Fruit fly (Drosophila melanogaster) whole organism, embryonic: ENCODE results near the gene Gr98c.

ENCODE experiments used
- C15 ChIP-seq: fragments of 200-800 bp; sonication (Bioruptor generic); IDR thresholded peaks from 3 replicates; pipeline ENCODE4 v1.3.6; 2022; ENCODE audit warnings: missing biosample characterization, missing genetic modification characterization
- CG10147 ChIP-seq: fragments of 200-800 bp; sonication (Bioruptor generic); optimal IDR thresholded peaks from 2 replicates; lab custom pipeline; 2019; ENCODE audit warnings: missing biosample characterization, mild to moderate bottlenecking, missing genetic modification characterization, moderate library complexity
- CG11093 ChIP-seq: fragments of 200-800 bp; sonication (Bioruptor generic); IDR thresholded peaks from 3 replicates; pipeline ENCODE4 v1.3.6; 2022; ENCODE audit warnings: missing biosample characterization, missing genetic modification characterization
- CG11504 ChIP-seq: fragments of 200-800 bp; sonication (Bioruptor generic); optimal IDR thresholded peaks from 3 replicates; lab custom pipeline; 2019; ENCODE audit warnings: missing biosample characterization, mild to moderate bottlenecking, missing genetic modification characterization, moderate library complexity
- CG12391 ChIP-seq: fragments of 200-800 bp; sonication (Bioruptor generic); optimal IDR thresholded peaks from 3 replicates; lab custom pipeline; 2018; ENCODE audit warnings: missing biosample characterization, mild to moderate bottlenecking, missing genetic modification characterization, moderate library complexity
- CG13287 ChIP-seq: fragments of 200-800 bp; sonication (Bioruptor generic); IDR thresholded peaks from 2 replicates; pipeline ENCODE4 v1.3.6; 2022; ENCODE audit warnings: missing biosample characterization, missing genetic modification characterization; ENCODE audit not compliant: partially characterized antibody
- CG13296 ChIP-seq: fragments of 200-800 bp; sonication (Bioruptor generic); optimal IDR thresholded peaks from 3 replicates; lab custom pipeline; 2018; ENCODE audit warnings: missing biosample characterization, mild to moderate bottlenecking, missing genetic modification characterization
- CG13894 ChIP-seq: fragments of 200-800 bp; sonication (Bioruptor generic); optimal IDR thresholded peaks from 3 replicates; lab custom pipeline; 2018; ENCODE audit warnings: missing biosample characterization, mild to moderate bottlenecking, missing genetic modification characterization, moderate library complexity
- CG15073 ChIP-seq: fragments of 200-800 bp; sonication (Bioruptor generic); optimal IDR thresholded peaks from 2 replicates; lab custom pipeline; 2016; ENCODE audit warnings: missing biosample characterization, missing genetic modification characterization
- CG1529 ChIP-seq: fragments of 200-800 bp; sonication (Bioruptor generic); optimal IDR thresholded peaks from 3 replicates; lab custom pipeline; 2018; ENCODE audit warnings: missing biosample characterization, missing genetic modification characterization
- CG15696 ChIP-seq: fragments of 200-800 bp; sonication (Bioruptor generic); optimal IDR thresholded peaks from 2 replicates; lab custom pipeline; 2019; ENCODE audit warnings: missing biosample characterization, mild to moderate bottlenecking, missing genetic modification characterization, moderate library complexity
- CG17802 ChIP-seq: fragments of 200-800 bp; sonication (Bioruptor generic); optimal IDR thresholded peaks from 2 replicates; lab custom pipeline; 2018; ENCODE audit warnings: missing biosample characterization, mild to moderate bottlenecking, missing genetic modification characterization, moderate library complexity
- CG18011 ChIP-seq: fragments of 200-800 bp; sonication (Bioruptor generic); optimal IDR thresholded peaks from 2 replicates; lab custom pipeline; 2017; ENCODE audit warnings: missing biosample characterization, missing genetic modification characterization, mild to moderate bottlenecking, moderate library complexity, missing genotype
- CG18599 ChIP-seq: fragments of 200-800 bp; sonication (Bioruptor generic); optimal IDR thresholded peaks from 3 replicates; lab custom pipeline; 2017; ENCODE audit warnings: missing biosample characterization, missing genetic modification characterization, mild to moderate bottlenecking, moderate library complexity, missing genetic modification reagents
- CG30431 ChIP-seq: fragments of 200-800 bp; sonication (Bioruptor generic); optimal IDR thresholded peaks from 2 replicates; lab custom pipeline; 2017; ENCODE audit warnings: missing biosample characterization, missing genetic modification characterization
- CG3838 ChIP-seq: fragments of 200-800 bp; sonication (Bioruptor generic); optimal IDR thresholded peaks from 3 replicates; lab custom pipeline; 2016; ENCODE audit warnings: missing biosample characterization, missing genetic modification characterization
- CG5953 ChIP-seq: fragments of 200-800 bp; sonication (Bioruptor generic); IDR thresholded peaks from 2 replicates; pipeline ENCODE4 v1.3.6; 2022; ENCODE audit warnings: missing biosample characterization, missing genetic modification characterization
- CG6272 ChIP-seq: fragments of 200-800 bp; sonication (Bioruptor generic); IDR thresholded peaks from 2 replicates; pipeline ENCODE4 v1.3.6; 2022; ENCODE audit warnings: missing biosample characterization, missing genetic modification characterization
- CG6854 ChIP-seq: fragments of 200-800 bp; sonication (Bioruptor generic); optimal IDR thresholded peaks from 3 replicates; lab custom pipeline; 2017; ENCODE audit warnings: missing biosample characterization, mild to moderate bottlenecking, missing genetic modification characterization
- CG7271 ChIP-seq: fragments of 200-800 bp; sonication (Bioruptor generic); optimal IDR thresholded peaks from 2 replicates; lab custom pipeline; 2018; ENCODE audit warnings: missing biosample characterization, mild to moderate bottlenecking, missing genetic modification characterization, moderate library complexity
- CG7786 ChIP-seq: fragments of 200-800 bp; sonication (Bioruptor generic); optimal IDR thresholded peaks from 2 replicates; lab custom pipeline; 2016; ENCODE audit warnings: missing biosample characterization, missing genetic modification characterization
- CG7839 ChIP-seq: fragments of 200-800 bp; sonication (Bioruptor generic); optimal IDR thresholded peaks from 3 replicates; lab custom pipeline; 2018; ENCODE audit warnings: missing biosample characterization, mild to moderate bottlenecking, missing genetic modification characterization, moderate library complexity
- Chrac-16 ChIP-seq: fragments of 200-800 bp; sonication (Bioruptor generic); optimal IDR thresholded peaks from 3 replicates; lab custom pipeline; 2016; ENCODE audit warnings: missing biosample characterization, missing genetic modification characterization
- H2.0 ChIP-seq: fragments of 200-800 bp; sonication (Bioruptor generic); IDR thresholded peaks from 2 replicates; pipeline ENCODE4 v1.3.6; 2022; ENCODE audit warnings: missing biosample characterization, missing genetic modification characterization
- Hr39 ChIP-seq: fragments of >200 bp; optimal IDR thresholded peaks from 2 replicates; lab custom pipeline; 2017
- Lhr ChIP-seq: fragments of 200-800 bp; sonication (Bioruptor generic); optimal IDR thresholded peaks from 3 replicates; lab custom pipeline; 2017; ENCODE audit warnings: mild to moderate bottlenecking, missing biosample characterization, missing genetic modification reagents, missing genetic modification characterization
- NC2β ChIP-seq: fragments of 200-800 bp; sonication (Bioruptor generic); optimal IDR thresholded peaks from 2 replicates; lab custom pipeline; 2016; ENCODE audit warnings: missing biosample characterization, missing genetic modification characterization
- Nf-YA ChIP-seq: fragments of 200-800 bp; sonication (Bioruptor generic); IDR thresholded peaks from 2 replicates; pipeline ENCODE4 v1.3.6; 2022; ENCODE audit warnings: missing biosample characterization, missing genetic modification characterization
- NfI ChIP-seq: fragments of 200-800 bp; sonication (Bioruptor generic); optimal IDR thresholded peaks from 3 replicates; lab custom pipeline; 2018; ENCODE audit warnings: missing biosample characterization, mild to moderate bottlenecking, missing genetic modification characterization, moderate library complexity
- Rx ChIP-seq: fragments of 200-800 bp; sonication (Bioruptor generic); IDR thresholded peaks from 2 replicates; pipeline ENCODE4 v1.3.6; 2022; ENCODE audit warnings: missing biosample characterization, missing genetic modification characterization
- Sry-β ChIP-seq: fragments of 200-800 bp; sonication (Bioruptor generic); optimal IDR thresholded peaks from 2 replicates; lab custom pipeline; 2018; ENCODE audit warnings: missing biosample characterization, mild to moderate bottlenecking, missing genetic modification characterization, moderate library complexity
- Sry-δ ChIP-seq: fragments of 200-800 bp; sonication (Bioruptor generic); optimal IDR thresholded peaks from 2 replicates; lab custom pipeline; 2016; ENCODE audit warnings: missing biosample characterization, missing genetic modification characterization
- Vsx1 ChIP-seq: fragments of 200-800 bp; sonication (Bioruptor generic); optimal IDR thresholded peaks from 2 replicates; lab custom pipeline; 2017; ENCODE audit warnings: missing biosample characterization, mild to moderate bottlenecking, missing genetic modification characterization, missing genetic modification reagents
- bsh ChIP-seq, 2 experiments: fragments of 200-800 bp; sonication (Bioruptor generic); optimal IDR thresholded peaks; 2 replicates each; lab custom pipeline; 2017 to 2018; ENCODE audit warnings: mild to moderate bottlenecking in 2 of 2, missing biosample characterization in 2 of 2, missing genetic modification characterization in 2 of 2, moderate library complexity in 1 of 2
- fd3F ChIP-seq: fragments of 200-800 bp; sonication (Bioruptor generic); optimal IDR thresholded peaks from 2 replicates; lab custom pipeline; 2018; ENCODE audit warnings: missing biosample characterization, mild to moderate bottlenecking, missing genetic modification characterization, moderate library complexity
- gfzf ChIP-seq: fragments of 200-800 bp; sonication (Bioruptor generic); optimal IDR thresholded peaks from 2 replicates; lab custom pipeline; 2016; ENCODE audit warnings: missing biosample characterization, mild to moderate bottlenecking, missing genetic modification characterization, moderate library complexity
- gsb-n ChIP-seq: fragments of 200-800 bp; sonication (Bioruptor generic); optimal IDR thresholded peaks from 3 replicates; lab custom pipeline; 2018; ENCODE audit warnings: missing biosample characterization, mild to moderate bottlenecking, missing genetic modification characterization
- insv ChIP-seq, 2 experiments: fragments of 200-800 bp; sonication (Bioruptor generic); optimal IDR thresholded peaks; 3 replicates each; lab custom pipeline; 2016 to 2018; ENCODE audit warnings: missing biosample characterization in 2 of 2, missing genetic modification characterization in 2 of 2
- mirr ChIP-seq: fragments of 200-800 bp; sonication (Bioruptor generic); optimal IDR thresholded peaks from 3 replicates; lab custom pipeline; 2018; ENCODE audit warnings: missing biosample characterization, mild to moderate bottlenecking, missing genetic modification characterization
- nau ChIP-seq: fragments of 200-800 bp; sonication (Bioruptor generic); optimal IDR thresholded peaks from 3 replicates; lab custom pipeline; 2017; ENCODE audit warnings: missing biosample characterization, mild to moderate bottlenecking, missing genetic modification characterization, missing genetic modification reagents
- nmo ChIP-seq: fragments of 200-800 bp; sonication (Bioruptor generic); optimal IDR thresholded peaks from 2 replicates; lab custom pipeline; 2018; ENCODE audit warnings: missing biosample characterization, mild to moderate bottlenecking, missing genetic modification characterization, moderate library complexity
- pita ChIP-seq: fragments of 200-800 bp; sonication (Bioruptor generic); optimal IDR thresholded peaks from 2 replicates; lab custom pipeline; 2017; ENCODE audit warnings: missing biosample characterization, mild to moderate bottlenecking, missing genetic modification characterization
- salm ChIP-seq: fragments of 200-800 bp; sonication (Bioruptor generic); optimal IDR thresholded peaks from 2 replicates; lab custom pipeline; 2018; ENCODE audit warnings: missing biosample characterization, mild to moderate bottlenecking, missing genetic modification characterization
- sens ChIP-seq: fragments of 200-800 bp; sonication (Bioruptor generic); peaks from one replicate; lab custom pipeline; 2016; ENCODE audit warnings: missing biosample characterization, missing genetic modification characterization
- so ChIP-seq: fragments of 200-800 bp; sonication (Bioruptor generic); IDR thresholded peaks from 3 replicates; pipeline ENCODE4 v1.3.6; 2022; ENCODE audit warnings: missing biosample characterization, missing genetic modification characterization
- sqz ChIP-seq: fragments of 200-800 bp; sonication (Bioruptor generic); optimal IDR thresholded peaks from 3 replicates; lab custom pipeline; 2018; ENCODE audit warnings: missing biosample characterization, mild to moderate bottlenecking, missing genetic modification characterization
- tio ChIP-seq: fragments of 200-800 bp; sonication (Bioruptor generic); optimal IDR thresholded peaks from 2 replicates; lab custom pipeline; 2017; ENCODE audit warnings: missing biosample characterization, missing genetic modification characterization, inconsistent platforms
- tna ChIP-seq: fragments of 200-800 bp; sonication (Bioruptor generic); IDR thresholded peaks from 2 replicates; pipeline ENCODE4 v1.3.6; 2022; ENCODE audit warnings: missing biosample characterization, missing genetic modification characterization; ENCODE audit not compliant: partially characterized antibody
- unc-4 ChIP-seq: fragments of 200-800 bp; sonication (Bioruptor generic); IDR thresholded peaks from 2 replicates; pipeline ENCODE4 v1.3.6; 2022; ENCODE audit warnings: missing biosample characterization, missing genetic modification characterization; ENCODE audit not compliant: partially characterized antibody
- unpg ChIP-seq: fragments of 200-800 bp; sonication (Bioruptor generic); optimal IDR thresholded peaks from 3 replicates; lab custom pipeline; 2018; ENCODE audit warnings: missing biosample characterization, mild to moderate bottlenecking, missing genetic modification characterization, moderate library complexity
- wek ChIP-seq: fragments of 200-800 bp; sonication (Bioruptor generic); optimal IDR thresholded peaks from 3 replicates; lab custom pipeline; 2018; ENCODE audit warnings: missing biosample characterization, mild to moderate bottlenecking, missing genetic modification characterization, moderate library complexity

The Gr98c gene

dm6 chr3R:27553921-27554320, 9.7 kb downstream of the Gr98c start (continued):
- no peak for TF ChIP-seq CG13296 (GFP tag; lab: Kevin White, UChicago)
- no peak for TF ChIP-seq Sry-δ
- TF ChIP-seq CG15073 (GFP tag; lab: Kevin White, UChicago) = no peak
- TF ChIP-seq CG6272 (GFP tag; lab: Robert Waterston, UW) = no peak
- peak; percentile 22 for TF ChIP-seq NfI
- peak; percentile 63; the same call in 1 of the 3 replicates for TF ChIP-seq so (GFP tag; lab: Robert Waterston, UW)
- TF ChIP-seq salm (tag; lab: Kevin White, UChicago) = peak; percentile 46
- TF ChIP-seq nmo (GFP tag; lab: Kevin White, UChicago) = peak; percentile 62
- TF ChIP-seq CG3838 (GFP tag; lab: Kevin White, UChicago) = no peak
- TF ChIP-seq Sry-β (GFP tag; lab: Kevin White, UChicago) = no peak
- TF ChIP-seq CG15696 = no peak
- TF ChIP-seq sqz (GFP tag; lab: Kevin White, UChicago) = no peak
- no peak for TF ChIP-seq tna
- peak; percentile 15 to 57 for TF ChIP-seq bsh (GFP tag; optimal IDR thresholded peaks at IDR 0.05; lab: Kevin White, UChicago)
- TF ChIP-seq CG1529 (GFP tag; lab: Kevin White, UChicago) = peak; percentile 25
- no peak for TF ChIP-seq CG17802
- no peak for TF ChIP-seq CG11093 (GFP tag; lab: Robert Waterston, UW)
- TF ChIP-seq Nf-YA (GFP tag; lab: Robert Waterston, UW) = 0 out of 2 replicates have a peak, but pooled peaks have one; percentile 38
- no peak for TF ChIP-seq gfzf
- no peak for TF ChIP-seq insv (GFP tag; optimal IDR thresholded peaks at IDR 0.05; lab: Kevin White, UChicago)
- no peak for TF ChIP-seq CG7786
- no peak for TF ChIP-seq Lhr (GFP tag; lab: Kevin White, UChicago)
- TF ChIP-seq nau (GFP tag; lab: Kevin White, UChicago) = no peak
- peak; percentile 35 for TF ChIP-seq Chrac-16 (GFP tag; lab: Kevin White, UChicago)
- no peak for TF ChIP-seq CG18011 (GFP tag; lab: Kevin White, UChicago)
- TF ChIP-seq CG7839 = peak; percentile 57
- no peak for TF ChIP-seq mirr (GFP tag; lab: Kevin White, UChicago)
- no peak for TF ChIP-seq tio (GFP tag; lab: Kevin White, UChicago)
- TF ChIP-seq CG13894 (tag; lab: Kevin White, UChicago) = no peak
- peak; percentile 61 for TF ChIP-seq H2.0 (GFP tag; lab: Robert Waterston, UW)
- TF ChIP-seq CG13287 (GFP tag; lab: Robert Waterston, UW) = no peak
- peak; percentile 29 for TF ChIP-seq gsb-n (tag; lab: Kevin White, UChicago)
- TF ChIP-seq pita = no peak
- no peak for TF ChIP-seq CG6854 (GFP tag; lab: Kevin White, UChicago)
- TF ChIP-seq CG30431 = no peak
- TF ChIP-seq unc-4 (GFP tag; lab: Robert Waterston, UW) = no peak
- TF ChIP-seq NC2β (GFP tag; lab: Kevin White, UChicago) = no peak
- TF ChIP-seq C15 (GFP tag; lab: Robert Waterston, UW) = no peak
- TF ChIP-seq CG5953 (GFP tag; lab: Robert Waterston, UW) = no peak
- TF ChIP-seq Rx = peak; percentile 60
- peak; percentile 64 for TF ChIP-seq CG12391
- no peak for TF ChIP-seq Vsx1 (GFP tag; lab: Kevin White, UChicago)
- TF ChIP-seq sens (GFP tag; lab: Kevin White, UChicago) = peak; percentile 91
- peak; percentile 52 for TF ChIP-seq CG18599 (GFP tag; lab: Kevin White, UChicago)
- peak; percentile 65 for TF ChIP-seq unpg
- no peak for TF ChIP-seq CG10147 (GFP tag; lab: Kevin White, UChicago)
- TF ChIP-seq Hr39 (lab: Kevin White, UChicago) = no peak
- peak; percentile 77 for TF ChIP-seq CG11504 (tag; lab: Kevin White, UChicago)
- no peak for TF ChIP-seq wek (GFP tag; lab: Kevin White, UChicago)
- no peak for TF ChIP-seq CG7271
- TF ChIP-seq fd3F = no peak
